Fruit fly (Drosophila melanogaster): Measurements from ENCODE around the gene NELF-B.

DNA sequence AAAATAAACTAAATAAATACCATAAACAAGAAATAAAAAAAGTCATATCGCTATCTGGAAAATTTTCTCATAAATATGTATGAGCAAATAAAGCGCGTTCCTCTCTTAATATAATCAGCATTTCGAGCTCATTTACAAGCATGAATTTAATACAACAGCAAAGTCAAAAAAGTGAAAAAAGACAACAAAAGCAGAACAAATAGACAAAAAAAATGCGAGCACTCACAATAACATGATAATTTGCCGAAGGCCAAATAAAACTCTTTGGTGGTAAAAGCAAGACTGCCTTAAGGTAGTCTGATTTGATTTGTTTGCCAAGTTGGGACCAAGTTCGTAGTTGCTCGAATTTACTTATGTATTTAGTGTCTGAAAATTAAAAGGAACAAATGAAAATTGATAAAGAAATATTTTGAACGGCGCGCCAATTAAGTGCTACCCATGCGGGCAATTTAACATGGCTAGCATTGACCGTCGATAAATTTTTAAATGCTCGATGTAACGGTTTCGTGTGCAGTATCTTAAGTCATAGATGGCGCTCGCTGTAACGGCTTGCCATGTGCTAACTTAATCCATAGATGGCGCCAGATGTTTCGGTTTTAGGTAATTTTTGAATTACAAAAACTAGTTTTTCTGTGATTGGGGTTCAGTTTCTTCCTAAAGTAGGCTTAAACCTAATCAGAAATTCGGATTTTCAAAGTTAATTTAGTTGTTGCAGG lies 17.6 kb downstream of the NELF-B start:
- TF ChIP-seq topi (GFP tag; optimal IDR thresholded peaks at IDR 0.05) (no peak), Hr4 (GFP tag; optimal IDR thresholded peaks at IDR 0.05) (no peak), CG10669 (GFP tag; optimal IDR thresholded peaks at IDR 0.05) (no peak), dsx (GFP tag; optimal IDR thresholded peaks at IDR 0.05; ENCODE audit: poor library complexity, severe bottlenecking) (no peak), CG6808 (GFP tag; optimal IDR thresholded peaks at IDR 0.05) (peak; percentile 100), CG11762 (GFP tag; optimal IDR thresholded peaks at IDR 0.05; ENCODE audit: insufficient read depth) (no peak), OdsH (GFP tag; optimal IDR thresholded peaks at IDR 0.05) (no peak), CG10631 (GFP tag; optimal IDR thresholded peaks at IDR 0.05) (no peak), Eip93F (GFP tag; optimal IDR thresholded peaks at IDR 0.05) (no peak)

Data from whole organism, prepupa.